Fruit fly (Drosophila melanogaster): ENCODE data around the gene CG42488.

The CG42488 gene

DNA sequence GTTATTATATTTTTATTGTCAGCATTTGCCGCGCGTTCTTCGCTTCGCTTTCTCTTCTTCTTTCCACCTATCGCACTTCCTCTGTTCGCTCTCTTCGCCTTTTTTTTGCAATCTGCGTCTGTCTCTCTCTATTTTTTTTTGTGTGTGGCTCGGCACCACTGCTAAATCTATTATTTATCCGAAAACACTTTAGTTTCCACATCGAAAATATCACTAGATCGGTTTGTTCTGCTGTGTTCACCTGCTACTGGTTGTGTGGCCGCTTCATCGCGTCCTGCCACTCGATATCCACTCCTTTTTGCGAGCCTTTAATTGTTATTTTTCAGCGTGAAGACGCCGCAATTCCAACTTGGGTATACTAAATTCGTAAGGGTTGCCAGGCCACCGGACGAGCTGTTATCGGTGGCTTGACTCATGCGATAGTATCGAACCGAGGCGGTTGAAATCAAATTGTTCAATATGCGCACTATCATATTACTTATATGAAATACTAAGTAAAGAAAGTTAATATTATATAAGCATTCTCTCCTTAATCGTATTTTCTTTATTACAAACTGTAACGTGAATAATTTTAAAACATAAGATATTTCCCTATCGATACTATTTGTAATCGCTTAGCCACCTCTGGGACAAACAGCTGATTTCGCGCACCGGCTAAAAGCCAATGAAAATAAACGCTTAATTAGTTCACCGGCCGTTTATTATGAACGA, at the start of gene CG42488, which contains the start of the genes XNP and CG5116:
TSS of gene CG42488 (plus strand) at position 636 of the 711 bp plus-strand sequence.
TSS of gene XNP (minus strand) at position 372 of the 711 bp plus-strand sequence.
TSS of gene CG5116 (plus strand) at position 636 of the 711 bp plus-strand sequence.
- TF ChIP-seq Hr39 (GFP tag; optimal IDR thresholded peaks at IDR 0.05) (no peak), Eip93F (GFP tag; optimal IDR thresholded peaks at IDR 0.05) (no peak), CG7368 (GFP tag; optimal IDR thresholded peaks at IDR 0.05) (no peak), CG11902 (GFP tag; optimal IDR thresholded peaks at IDR 0.05) (no peak), vri (GFP tag; optimal IDR thresholded peaks at IDR 0.05) (no peak), Smox (GFP tag; optimal IDR thresholded peaks at IDR 0.05) (no peak), CG11294 (GFP tag; IDR thresholded peaks at IDR 0.05) (no peak; the same call in 1 of the 2 replicates), pdm3 (GFP tag; optimal IDR thresholded peaks at IDR 0.05) (no peak), salr (GFP tag; optimal IDR thresholded peaks at IDR 0.05) (peak in 1 of 2 experiments; percentile 73), CG1621 (tag; optimal IDR thresholded peaks at IDR 0.05) (peak; percentile 63), topi (GFP tag; optimal IDR thresholded peaks at IDR 0.05) (no peak), Lpt (GFP tag; optimal IDR thresholded peaks at IDR 0.05) (peak; percentile 79), acj6 (GFP tag; optimal IDR thresholded peaks at IDR 0.05) (no peak), dsx (GFP tag; optimal IDR thresholded peaks at IDR 0.05; ENCODE audit: poor library complexity, severe bottlenecking) (peak; percentile 69), fkh (GFP tag; optimal IDR thresholded peaks at IDR 0.05) (no peak), fd59A (GFP tag; optimal IDR thresholded peaks at IDR 0.05) (peak; percentile 44), Ets96B (tag; optimal IDR thresholded peaks at IDR 0.05) (peak; percentile 72), Blimp-1 (GFP tag; optimal IDR thresholded peaks at IDR 0.05) (no peak), CG10631 (GFP tag; optimal IDR thresholded peaks at IDR 0.05) (no peak), spab (GFP tag; optimal IDR thresholded peaks at IDR 0.05) (peak; percentile 80), CG6792 (GFP tag; optimal IDR thresholded peaks at IDR 0.05) (no peak), Eip78C (GFP tag) (peak; percentile 51), CG8119 (GFP tag; IDR thresholded peaks at IDR 0.05) (peak; percentile 75), net (GFP tag; optimal IDR thresholded peaks at IDR 0.05) (peak; percentile 75), cyc (GFP tag; optimal IDR thresholded peaks at IDR 0.05) (peak; percentile 32), Sox15 (GFP tag; optimal IDR thresholded peaks at IDR 0.05) (no peak), svp (GFP tag) (no peak), fd85E (GFP tag; optimal IDR thresholded peaks at IDR 0.05) (no peak), CG8632 (GFP tag; optimal IDR thresholded peaks at IDR 0.05) (peak; percentile 17), CG6854 (GFP tag; optimal IDR thresholded peaks at IDR 0.05) (peak; percentile 42), CG16779 (tag; optimal IDR thresholded peaks at IDR 0.05) (peak; percentile 87), CG6808 (GFP tag; optimal IDR thresholded peaks at IDR 0.05) (peak; percentile 84), CG8319 (GFP tag; optimal IDR thresholded peaks at IDR 0.05) (no peak), CG31627 (GFP tag; optimal IDR thresholded peaks at IDR 0.05) (peak; percentile 35), CG6163 (GFP tag; IDR thresholded peaks at IDR 0.05) (peak; percentile 98), CG32006 (GFP tag; optimal IDR thresholded peaks at IDR 0.05) (peak; percentile 73), CG3919 (GFP tag; optimal IDR thresholded peaks at IDR 0.05) (no peak), Hr38 (GFP tag; optimal IDR thresholded peaks at IDR 0.05) (no peak), Met (GFP tag; optimal IDR thresholded peaks at IDR 0.05) (no peak), CG4318 (GFP tag; optimal IDR thresholded peaks at IDR 0.05) (no peak), ss (GFP tag; optimal IDR thresholded peaks at IDR 0.05) (peak; percentile 90), CG15336 (GFP tag; IDR thresholded peaks at IDR 0.05) (peak; percentile 69), CG6276 (GFP tag; optimal IDR thresholded peaks at IDR 0.05) (peak; percentile 91), OdsH (GFP tag; optimal IDR thresholded peaks at IDR 0.05) (no peak), CG3032 (tag; optimal IDR thresholded peaks at IDR 0.05) (peak; percentile 64), dac (GFP tag; optimal IDR thresholded peaks at IDR 0.05) (peak; percentile 68), CG10669 (GFP tag; optimal IDR thresholded peaks at IDR 0.05) (peak; percentile 56), CG9139 (GFP tag; optimal IDR thresholded peaks at IDR 0.05) (peak; percentile 83), eg (GFP tag; IDR thresholded peaks at IDR 0.05) (peak; percentile 85), Sox102F (GFP tag; optimal IDR thresholded peaks at IDR 0.05) (no peak), esn (GFP tag; optimal IDR thresholded peaks at IDR 0.05) (peak; percentile 64)
